Fruit fly (Drosophila melanogaster) whole organism, pupa: Measurements from ENCODE around the gene CG9701.

ENCODE experiments used
- CG10348 ChIP-seq: fragments of 200-800 bp; sonication (Bioruptor generic); IDR thresholded peaks from 2 replicates; pipeline ENCODE4 v1.3.6; 2022; ENCODE audit warnings: missing biosample characterization, missing genetic modification characterization
- CG14655 ChIP-seq: fragments of 200-800 bp; sonication (Bioruptor generic); optimal IDR thresholded peaks from 3 replicates; lab custom pipeline; 2017; ENCODE audit warnings: mild to moderate bottlenecking, missing biosample characterization, missing genetic modification reagents, missing genetic modification characterization
- CG15710 ChIP-seq: fragments of 200-800 bp; sonication (Bioruptor generic); optimal IDR thresholded peaks from 2 replicates; lab custom pipeline; 2018; ENCODE audit warnings: missing biosample characterization, mild to moderate bottlenecking, missing genetic modification characterization, moderate library complexity
- CG32121 ChIP-seq: fragments of 200-800 bp; sonication (Bioruptor generic); IDR thresholded peaks from 2 replicates; pipeline ENCODE4 v1.3.6; 2022; ENCODE audit warnings: missing biosample characterization, missing genetic modification characterization
- CG4496 ChIP-seq: fragments of 200-800 bp; sonication (Bioruptor generic); IDR thresholded peaks from 3 replicates; pipeline ENCODE4 v1.3.6; 2022; ENCODE audit warnings: missing biosample characterization, missing genetic modification characterization
- D1 ChIP-seq: fragments of 200-800 bp; sonication (Bioruptor generic); optimal IDR thresholded peaks from 2 replicates; lab custom pipeline; 2018; ENCODE audit warnings: missing biosample characterization, mild to moderate bottlenecking, missing genetic modification characterization, moderate library complexity
- Ets98B ChIP-seq: fragments of 200-800 bp; sonication (Bioruptor generic); IDR thresholded peaks from 2 replicates; pipeline ENCODE4 v1.3.6; 2022; ENCODE audit warnings: missing biosample characterization, missing genetic modification characterization
- Snoo ChIP-seq: fragments of 200-800 bp; sonication (Bioruptor generic); optimal IDR thresholded peaks from 3 replicates; lab custom pipeline; 2017; ENCODE audit warnings: missing biosample characterization, mild to moderate bottlenecking, missing genetic modification characterization, inconsistent platforms
- rn ChIP-seq: fragments of 200-800 bp; sonication (Bioruptor generic); IDR thresholded peaks from 2 replicates; pipeline ENCODE4 v1.3.6; 2022; ENCODE audit warnings: missing biosample characterization, missing genetic modification characterization

DNA sequence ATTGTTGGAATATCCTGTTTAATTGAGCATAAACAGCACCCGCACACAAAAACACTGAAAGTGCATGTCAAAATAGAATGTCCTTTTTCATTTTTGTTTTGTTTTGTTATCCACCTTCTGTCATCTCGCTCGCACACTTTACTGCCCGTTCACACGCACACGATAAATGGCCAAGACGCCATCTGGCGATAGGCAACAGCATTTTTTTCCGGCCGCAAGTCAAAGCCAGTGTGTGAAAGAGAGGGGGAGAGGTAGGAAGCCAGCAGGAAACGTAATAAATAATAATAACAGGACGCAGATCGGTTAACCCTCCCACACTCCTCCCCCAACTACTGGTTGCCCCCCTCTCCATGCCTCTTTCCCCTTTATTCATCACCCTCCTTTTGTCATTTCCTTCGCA lies 36.5 kb downstream of the CG9701 start:
- TF ChIP-seq CG4496 (GFP tag; lab: Robert Waterston, UW): peak; percentile 63
- TF ChIP-seq Ets98B (GFP tag; lab: Robert Waterston, UW): no peak
- no peak for TF ChIP-seq Snoo
- no peak for TF ChIP-seq CG10348 (GFP tag; lab: Robert Waterston, UW)
- TF ChIP-seq rn (GFP tag; lab: Robert Waterston, UW): no peak
- TF ChIP-seq CG14655 (GFP tag; lab: Kevin White, UChicago): peak; percentile 14
- TF ChIP-seq CG32121: 0 out of 2 replicates have a peak, but pooled peaks have one; percentile 11
- TF ChIP-seq CG15710 (tag; lab: Kevin White, UChicago): no peak
- TF ChIP-seq D1 (tag; lab: Kevin White, UChicago): no peak
